Fruit fly (Drosophila melanogaster): ENCODE results near the gene pho.

pho gene

dm6 chr4:1230564-1230964, 49.1 kb upstream of the pho start, which contains the start of the genes Dyrk3 and Cadps (continued):
- TF ChIP-seq Elba2 (GFP tag; optimal IDR thresholded peaks at IDR 0.05) (no peak), z (GFP tag; IDR thresholded peaks at IDR 0.05) (no peak), Med (GFP tag) (peak; percentile 87), CG3281 (GFP tag; optimal IDR thresholded peaks at IDR 0.05) (no peak), CG2116 (GFP tag; optimal IDR thresholded peaks at IDR 0.05) (peak; percentile 40), Rfx (GFP tag; IDR thresholded peaks at IDR 0.05) (no peak), CG18599 (GFP tag; optimal IDR thresholded peaks at IDR 0.05) (no peak), Opbp (GFP tag; IDR thresholded peaks at IDR 0.05; ENCODE audit: partially characterized antibody) (no peak), lbe (GFP tag; optimal IDR thresholded peaks at IDR 0.05) (no peak), gcm (GFP tag; optimal IDR thresholded peaks at IDR 0.05) (no peak), knrl (GFP tag; IDR thresholded peaks at IDR 0.05; ENCODE audit: partially characterized antibody) (no peak), CTCF (GFP tag; optimal IDR thresholded peaks at IDR 0.05) (no peak), CG15073 (GFP tag; optimal IDR thresholded peaks at IDR 0.05) (no peak), tup (GFP tag; optimal IDR thresholded peaks at IDR 0.05) (no peak), CG9932 (GFP tag; IDR thresholded peaks at IDR 0.05) (no peak), mam (GFP tag; optimal IDR thresholded peaks at IDR 0.05) (peak; percentile 14), ttk (GFP tag; IDR thresholded peaks at IDR 0.05) (no peak), lov (optimal IDR thresholded peaks at IDR 0.05) (no peak), lov (GFP tag; IDR thresholded peaks at IDR 0.05) (no peak), schlank (tag; optimal IDR thresholded peaks at IDR 0.05) (no peak), CG6813 (GFP tag; optimal IDR thresholded peaks at IDR 0.05) (no peak), CG30020 (tag; optimal IDR thresholded peaks at IDR 0.05) (peak; percentile 99), CG34376 (GFP tag; optimal IDR thresholded peaks at IDR 0.05) (no peak), CG11247 (GFP tag; IDR thresholded peaks at IDR 0.05) (no peak), kay (GFP tag; optimal IDR thresholded peaks at IDR 0.05) (no peak), NC2α (GFP tag; optimal IDR thresholded peaks at IDR 0.05) (no peak), grn (GFP tag; optimal IDR thresholded peaks at IDR 0.05) (no peak), CG1832 (GFP tag; optimal IDR thresholded peaks at IDR 0.05) (no peak), sd (tag; optimal IDR thresholded peaks at IDR 0.05) (no peak), nerfin-2 (GFP tag; IDR thresholded peaks at IDR 0.05; ENCODE audit: partially characterized antibody) (no peak), yki (optimal IDR thresholded peaks at IDR 0.05) (no peak), Neu2 (GFP tag; optimal IDR thresholded peaks at IDR 0.05; ENCODE audit: borderline replicate concordance) (no peak), scrt (GFP tag; optimal IDR thresholded peaks at IDR 0.05) (no peak), chn (GFP tag; optimal IDR thresholded peaks at IDR 0.05) (no peak), pan (optimal IDR thresholded peaks at IDR 0.05) (no peak), pan (GFP tag; optimal IDR thresholded peaks at IDR 0.05 in 1 of 2, IDR thresholded peaks at IDR 0.05 in 1 of 2) (no peak), CG9437 (GFP tag; optimal IDR thresholded peaks at IDR 0.05) (no peak), CG6683 (GFP tag; optimal IDR thresholded peaks at IDR 0.05) (no peak), CG17186 (GFP tag; optimal IDR thresholded peaks at IDR 0.05) (no peak), ems (GFP tag; optimal IDR thresholded peaks at IDR 0.05) (no peak), CG15514 (GFP tag; optimal IDR thresholded peaks at IDR 0.05) (peak; percentile 95), HHEX (GFP tag; optimal IDR thresholded peaks at IDR 0.05) (no peak), CG14014 (GFP tag; IDR thresholded peaks at IDR 0.05) (no peak), lilli (GFP tag; optimal IDR thresholded peaks at IDR 0.05) (no peak), mirr (GFP tag; optimal IDR thresholded peaks at IDR 0.05) (no peak), Hr39 (optimal IDR thresholded peaks at IDR 0.05) (no peak), CG32532 (GFP tag; IDR thresholded peaks at IDR 0.05) (no peak), CG33557 (GFP tag; optimal IDR thresholded peaks at IDR 0.05) (no peak), B-H2 (GFP tag; optimal IDR thresholded peaks at IDR 0.05) (peak; percentile 54), odd (GFP tag; optimal IDR thresholded peaks at IDR 0.05) (no peak)

All from whole organism, embryonic.